Fruit fly (Drosophila melanogaster): ENCODE results near the gene Cp7Fc.

The Cp7Fc gene

dm6 chrX:8444883-8445572, 31.9 kb upstream of the Cp7Fc start:
- no peak for TF ChIP-seq YL-1 (GFP tag; optimal IDR thresholded peaks at IDR 0.05)
- no peak for TF ChIP-seq bigmax (GFP tag; optimal IDR thresholded peaks at IDR 0.05)
- TF ChIP-seq otp (GFP tag; IDR thresholded peaks at IDR 0.05), result no peak
- peak; percentile 40; the same call in 1 of the 2 replicates for TF ChIP-seq CG32772 (GFP tag; IDR thresholded peaks at IDR 0.05)
- peak; percentile 54 for TF ChIP-seq mirr (GFP tag; optimal IDR thresholded peaks at IDR 0.05)
- no peak for TF ChIP-seq klu (GFP tag; IDR thresholded peaks at IDR 0.05)
- peak; percentile 54 for TF ChIP-seq cg (GFP tag; optimal IDR thresholded peaks at IDR 0.05)
- TF ChIP-seq chm (GFP tag; IDR thresholded peaks at IDR 0.05), result 0 out of 2 replicates have a peak, but pooled peaks have one; percentile 51
- TF ChIP-seq oc (tag; optimal IDR thresholded peaks at IDR 0.05), result peak; percentile 14
- no peak for TF ChIP-seq CG2202 (tag; optimal IDR thresholded peaks at IDR 0.05)
- peak; percentile 32; the same call in 1 of the 2 replicates for TF ChIP-seq sim (GFP tag; IDR thresholded peaks at IDR 0.05)
- TF ChIP-seq CG6175 (GFP tag; IDR thresholded peaks at IDR 0.05), result 0 out of 3 replicates have a peak, but pooled peaks have one; percentile 51
- TF ChIP-seq Side (GFP tag; optimal IDR thresholded peaks at IDR 0.05), result no peak
- peak; percentile 45 for TF ChIP-seq CG13775 (GFP tag; optimal IDR thresholded peaks at IDR 0.05)
- no peak for TF ChIP-seq CG9609 (GFP tag; optimal IDR thresholded peaks at IDR 0.05)
- no peak for TF ChIP-seq CG6272 (GFP tag; IDR thresholded peaks at IDR 0.05)
- TF ChIP-seq chn (GFP tag; optimal IDR thresholded peaks at IDR 0.05), result peak; percentile 7
- peak; percentile 49 for TF ChIP-seq CG4424 (GFP tag; optimal IDR thresholded peaks at IDR 0.05)
- TF ChIP-seq da (GFP tag; optimal IDR thresholded peaks at IDR 0.05), result no peak
- peak; percentile 27 for TF ChIP-seq HHEX (GFP tag; optimal IDR thresholded peaks at IDR 0.05)
- TF ChIP-seq CG9876 (GFP tag; optimal IDR thresholded peaks at IDR 0.05), result no peak
- peak; percentile 72 for TF ChIP-seq CG11504 (tag; optimal IDR thresholded peaks at IDR 0.05)
- 0 out of 2 replicates have a peak, but pooled peaks have one; percentile 8 for TF ChIP-seq CG7372 (GFP tag; IDR thresholded peaks at IDR 0.05)
- TF ChIP-seq ci (GFP tag; IDR thresholded peaks at IDR 0.05), result peak; percentile 75
- peak; percentile 75 for TF ChIP-seq CG2678 (tag; optimal IDR thresholded peaks at IDR 0.05)
- no peak for TF ChIP-seq kay (GFP tag; optimal IDR thresholded peaks at IDR 0.05)
- TF ChIP-seq CoRest (tag; optimal IDR thresholded peaks at IDR 0.05), result peak; percentile 77
- peak; percentile 81 for TF ChIP-seq grau (tag; optimal IDR thresholded peaks at IDR 0.05)
- TF ChIP-seq CG14050 (GFP tag; IDR thresholded peaks at IDR 0.05), result no peak
- no peak for TF ChIP-seq CG12942 (GFP tag; optimal IDR thresholded peaks at IDR 0.05)
- TF ChIP-seq Ssrp (tag; optimal IDR thresholded peaks at IDR 0.05), result peak; percentile 81
- TF ChIP-seq Adf1 (GFP tag; IDR thresholded peaks at IDR 0.05), result no peak
- no peak for TF ChIP-seq grn (GFP tag; optimal IDR thresholded peaks at IDR 0.05)
- TF ChIP-seq kah (GFP tag; optimal IDR thresholded peaks at IDR 0.05), result no peak
- no peak for TF ChIP-seq Eip74EF (GFP tag; optimal IDR thresholded peaks at IDR 0.05)
- 0 out of 2 replicates have a peak, but pooled peaks have one; percentile 13 for TF ChIP-seq Atf6 (GFP tag; IDR thresholded peaks at IDR 0.05)
- no peak for TF ChIP-seq btn (GFP tag; optimal IDR thresholded peaks at IDR 0.05)
- peak; percentile 5 for TF ChIP-seq tin (GFP tag; optimal IDR thresholded peaks at IDR 0.05)
- TF ChIP-seq CG17359 (tag; optimal IDR thresholded peaks at IDR 0.05), result peak; percentile 60
- peak; percentile 17; the same call in 1 of the 2 replicates for TF ChIP-seq E2f2 (GFP tag; IDR thresholded peaks at IDR 0.05)
- 0 out of 3 replicates have a peak, but pooled peaks have one; percentile 19 for TF ChIP-seq sr (GFP tag; IDR thresholded peaks at IDR 0.05)
- TF ChIP-seq gcm (GFP tag; optimal IDR thresholded peaks at IDR 0.05), result peak; percentile 73
- TF ChIP-seq pzg (GFP tag; optimal IDR thresholded peaks at IDR 0.05), result no peak
- peak; percentile 2 for TF ChIP-seq fd3F (GFP tag; optimal IDR thresholded peaks at IDR 0.05)
- TF ChIP-seq CG11695 (GFP tag; IDR thresholded peaks at IDR 0.05), result 0 out of 3 replicates have a peak, but pooled peaks have one; percentile 57
- TF ChIP-seq CG6254 (GFP tag; optimal IDR thresholded peaks at IDR 0.05), result peak; percentile 25
- peak; percentile 6 for TF ChIP-seq CG16815 (GFP tag; optimal IDR thresholded peaks at IDR 0.05)
- peak; percentile 86 for TF ChIP-seq CG10979 (tag; optimal IDR thresholded peaks at IDR 0.05)
- TF ChIP-seq zf30C (GFP tag; optimal IDR thresholded peaks at IDR 0.05), result peak; percentile 80
